Fruit fly (Drosophila melanogaster) whole organism, pupa: ENCODE measurements around the gene CG4382.

Source experiments
- CG10348 ChIP-seq: fragments of 200-800 bp; sonication (Bioruptor generic); IDR thresholded peaks from 2 replicates; pipeline ENCODE4 v1.3.6; 2022; ENCODE audit warnings: missing biosample characterization, missing genetic modification characterization
- CG12605 ChIP-seq: fragments of 200-800 bp; sonication (Bioruptor generic); IDR thresholded peaks from 2 replicates; pipeline ENCODE4 v1.3.6; 2022; ENCODE audit warnings: missing biosample characterization, missing genetic modification characterization
- CG13204 ChIP-seq: fragments of 200-800 bp; sonication (Bioruptor generic); optimal IDR thresholded peaks from 2 replicates; lab custom pipeline; 2018; ENCODE audit warnings: missing biosample characterization, mild to moderate bottlenecking, missing genetic modification characterization, moderate library complexity
- CG14655 ChIP-seq: fragments of 200-800 bp; sonication (Bioruptor generic); optimal IDR thresholded peaks from 3 replicates; lab custom pipeline; 2017; ENCODE audit warnings: mild to moderate bottlenecking, missing biosample characterization, missing genetic modification reagents, missing genetic modification characterization
- CG17806 ChIP-seq: fragments of 200-800 bp; sonication (Bioruptor generic); optimal IDR thresholded peaks from 2 replicates; lab custom pipeline; 2018; ENCODE audit warnings: missing biosample characterization, mild to moderate bottlenecking, missing genetic modification characterization, moderate library complexity
- CG32121 ChIP-seq: fragments of 200-800 bp; sonication (Bioruptor generic); IDR thresholded peaks from 2 replicates; pipeline ENCODE4 v1.3.6; 2022; ENCODE audit warnings: missing biosample characterization, missing genetic modification characterization
- CG34367 ChIP-seq: fragments of 200-800 bp; sonication (Bioruptor generic); optimal IDR thresholded peaks from 2 replicates; lab custom pipeline; 2018; ENCODE audit warnings: missing biosample characterization, mild to moderate bottlenecking, missing genetic modification characterization
- CG4496 ChIP-seq: fragments of 200-800 bp; sonication (Bioruptor generic); IDR thresholded peaks from 3 replicates; pipeline ENCODE4 v1.3.6; 2022; ENCODE audit warnings: missing biosample characterization, missing genetic modification characterization
- CG8159 ChIP-seq: fragments of 200-800 bp; sonication (Bioruptor generic); optimal IDR thresholded peaks from 3 replicates; lab custom pipeline; 2018; ENCODE audit warnings: missing biosample characterization, mild to moderate bottlenecking, missing genetic modification characterization, moderate library complexity
- CG8301 ChIP-seq: fragments of 200-800 bp; sonication (Bioruptor generic); optimal IDR thresholded peaks from 2 replicates; lab custom pipeline; 2018; ENCODE audit warnings: missing biosample characterization, mild to moderate bottlenecking, missing genetic modification characterization
- CG9948 ChIP-seq: fragments of 200-800 bp; sonication (Bioruptor generic); optimal IDR thresholded peaks from 2 replicates; lab custom pipeline; 2018; ENCODE audit warnings: missing biosample characterization, mild to moderate bottlenecking, missing genetic modification characterization, moderate library complexity
- D1 ChIP-seq: fragments of 200-800 bp; sonication (Bioruptor generic); optimal IDR thresholded peaks from 2 replicates; lab custom pipeline; 2018; ENCODE audit warnings: missing biosample characterization, mild to moderate bottlenecking, missing genetic modification characterization, moderate library complexity
- EcR ChIP-seq: fragments of 200-800 bp; sonication (Bioruptor generic); optimal IDR thresholded peaks from 3 replicates; lab custom pipeline; 2019; ENCODE audit warnings: missing biosample characterization, missing genetic modification characterization, mild to moderate bottlenecking, moderate library complexity, missing genetic modification reagents
- Ets98B ChIP-seq: fragments of 200-800 bp; sonication (Bioruptor generic); IDR thresholded peaks from 2 replicates; pipeline ENCODE4 v1.3.6; 2022; ENCODE audit warnings: missing biosample characterization, missing genetic modification characterization
- Pif1A ChIP-seq: fragments of 200-800 bp; sonication (Bioruptor generic); optimal IDR thresholded peaks from 3 replicates; lab custom pipeline; 2016; ENCODE audit warnings: missing biosample characterization, missing genetic modification characterization
- Pif1B ChIP-seq: fragments of 200-800 bp; sonication (Bioruptor generic); optimal IDR thresholded peaks from 3 replicates; lab custom pipeline; 2016; ENCODE audit warnings: missing biosample characterization, missing genetic modification characterization
- Snoo ChIP-seq: fragments of 200-800 bp; sonication (Bioruptor generic); optimal IDR thresholded peaks from 3 replicates; lab custom pipeline; 2017; ENCODE audit warnings: missing biosample characterization, mild to moderate bottlenecking, missing genetic modification characterization, inconsistent platforms
- fd96Ca ChIP-seq: fragments of 200-800 bp; sonication (Bioruptor generic); IDR thresholded peaks from 3 replicates; pipeline ENCODE4 v1.3.6; 2022; ENCODE audit warnings: missing biosample characterization, missing genetic modification characterization
- gl ChIP-seq: fragments of 200-800 bp; sonication (Bioruptor generic); optimal IDR thresholded peaks from 2 replicates; lab custom pipeline; 2018; ENCODE audit warnings: missing biosample characterization, mild to moderate bottlenecking, missing genetic modification characterization
- rn ChIP-seq: fragments of 200-800 bp; sonication (Bioruptor generic); IDR thresholded peaks from 2 replicates; pipeline ENCODE4 v1.3.6; 2022; ENCODE audit warnings: missing biosample characterization, missing genetic modification characterization

The CG4382 gene

dm6 chr2L:9594625-9595300 is 5.9 kb downstream of the CG4382 start:
- TF ChIP-seq CG8159 (tag; lab: Kevin White, UChicago), result peak; percentile 37
- no peak for TF ChIP-seq fd96Ca (GFP tag; lab: Robert Waterston, UW)
- TF ChIP-seq, all 21 proteins: peak for 1

dm6 chr2L:9591146-9591545 is 9.5 kb downstream of the CG4382 start:
- no peak for TF ChIP-seq CG13204 (GFP tag; lab: Kevin White, UChicago)
- no peak for TF ChIP-seq Ets98B (GFP tag; lab: Robert Waterston, UW)
- TF ChIP-seq D1 (tag; lab: Kevin White, UChicago), result no peak
- TF ChIP-seq CG10348 (GFP tag; lab: Robert Waterston, UW), result no peak
- no peak for TF ChIP-seq CG14655 (GFP tag; lab: Kevin White, UChicago)
- TF ChIP-seq CG8159 (tag; lab: Kevin White, UChicago), result no peak
- no peak for TF ChIP-seq CG4496 (GFP tag; lab: Robert Waterston, UW)
- TF ChIP-seq rn (GFP tag; lab: Robert Waterston, UW), result no peak
- no peak for TF ChIP-seq CG17806

dm6 chr2L:9589176-9589575 is 11.5 kb downstream of the CG4382 start, which contains the start of gene CG3841:
CG3841 (plus strand) TSS chr2L:9589476.
- no peak for TF ChIP-seq CG34367 (tag; lab: Kevin White, UChicago)
- TF ChIP-seq EcR (GFP tag; lab: Kevin White, UChicago), result no peak
- no peak for TF ChIP-seq CG14655 (GFP tag; lab: Kevin White, UChicago)
- TF ChIP-seq CG10348 (GFP tag; lab: Robert Waterston, UW), result no peak
- no peak for TF ChIP-seq gl (tag; lab: Kevin White, UChicago)
- no peak for TF ChIP-seq CG13204 (GFP tag; lab: Kevin White, UChicago)
- TF ChIP-seq CG8301, result no peak
- TF ChIP-seq Snoo (tag; lab: Kevin White, UChicago), result no peak
- no peak for TF ChIP-seq fd96Ca (GFP tag; lab: Robert Waterston, UW)
- no peak for TF ChIP-seq CG17806
- TF ChIP-seq rn (GFP tag; lab: Robert Waterston, UW), result no peak
- no peak for TF ChIP-seq D1 (tag; lab: Kevin White, UChicago)
- no peak for TF ChIP-seq Ets98B (GFP tag; lab: Robert Waterston, UW)
- TF ChIP-seq CG9948 (tag; lab: Kevin White, UChicago), result no peak
- no peak for TF ChIP-seq Pif1A (GFP tag; lab: Kevin White, UChicago)
- no peak for TF ChIP-seq CG8159 (tag; lab: Kevin White, UChicago)
- TF ChIP-seq Pif1B (GFP tag; lab: Kevin White, UChicago), result no peak

- no peak for TF ChIP-seq CG32121 (GFP tag; lab: Robert Waterston, UW)
- no peak for TF ChIP-seq CG17806
- no peak for TF ChIP-seq CG34367 (tag; lab: Kevin White, UChicago)
- no peak for TF ChIP-seq EcR (GFP tag; lab: Kevin White, UChicago)
- no peak for TF ChIP-seq Pif1A (GFP tag; lab: Kevin White, UChicago)
- TF ChIP-seq D1 (tag; lab: Kevin White, UChicago), result no peak
- TF ChIP-seq Snoo (tag; lab: Kevin White, UChicago), result no peak
- TF ChIP-seq Pif1B (GFP tag; lab: Kevin White, UChicago), result no peak
- no peak for TF ChIP-seq gl (tag; lab: Kevin White, UChicago)
- TF ChIP-seq Ets98B (GFP tag; lab: Robert Waterston, UW), result no peak
- no peak for TF ChIP-seq CG13204 (GFP tag; lab: Kevin White, UChicago)
- TF ChIP-seq rn (GFP tag; lab: Robert Waterston, UW), result no peak
- no peak for TF ChIP-seq CG14655 (GFP tag; lab: Kevin White, UChicago)
- no peak for TF ChIP-seq CG9948 (tag; lab: Kevin White, UChicago)
- no peak for TF ChIP-seq fd96Ca (GFP tag; lab: Robert Waterston, UW)
Observed at dm6 chr2L:9585942-9586341, 14.7 kb downstream of the CG4382 start.

- TF ChIP-seq Ets98B (GFP tag; lab: Robert Waterston, UW) (no peak), Pif1B (GFP tag; lab: Kevin White, UChicago) (no peak), EcR (GFP tag; lab: Kevin White, UChicago) (no peak), CG9948 (tag; lab: Kevin White, UChicago) (no peak), CG17806 (no peak), rn (GFP tag; lab: Robert Waterston, UW) (no peak), CG10348 (GFP tag; lab: Robert Waterston, UW) (no peak)
Observed at dm6 chr2L:9584098-9584703, 16.5 kb downstream of the CG4382 start.

- TF ChIP-seq CG4496 (GFP tag; lab: Robert Waterston, UW) (no peak), CG32121 (GFP tag; lab: Robert Waterston, UW) (no peak), CG14655 (GFP tag; lab: Kevin White, UChicago) (no peak), Pif1A (GFP tag; lab: Kevin White, UChicago) (no peak), CG17806 (no peak), gl (tag; lab: Kevin White, UChicago) (no peak), fd96Ca (GFP tag; lab: Robert Waterston, UW) (no peak), CG12605 (GFP tag; lab: Robert Waterston, UW) (no peak), CG13204 (GFP tag; lab: Kevin White, UChicago) (no peak), CG34367 (tag; lab: Kevin White, UChicago) (no peak), EcR (GFP tag; lab: Kevin White, UChicago) (no peak), D1 (tag; lab: Kevin White, UChicago) (no peak), rn (GFP tag; lab: Robert Waterston, UW) (no peak), CG8159 (tag; lab: Kevin White, UChicago) (no peak), CG8301 (no peak)
Observed at dm6 chr2L:9581582-9581981, 19.1 kb downstream of the CG4382 start, which contains the start of gene gcm. gcm (minus strand) TSS chr2L:9581745.
